Worm (Caenorhabditis elegans) whole organism, late embryonic: ENCODE results near the gene R10E4.9.

Experiments used
- C08G9.2 ChIP-seq: sonication (generic microtip); optimal IDR thresholded peaks from 2 replicates; lab custom pipeline; 2016; ENCODE audit warnings: mild to moderate bottlenecking, missing genetic modification characterization, moderate library complexity, missing compliant biosample characterization
- C38D4.7 ChIP-seq: fragments of 200-800 bp; sonication (Bioruptor generic); optimal IDR thresholded peaks from 2 replicates; lab custom pipeline; 2018; ENCODE audit warnings: mild to moderate bottlenecking, missing genetic modification characterization, moderate library complexity, missing compliant biosample characterization
- F13H6.1 ChIP-seq: sonication (generic microtip); optimal IDR thresholded peaks from 2 replicates; lab custom pipeline; 2016; ENCODE audit warnings: missing genetic modification characterization, missing compliant biosample characterization
- K02D7.2 ChIP-seq: sonication (generic microtip); optimal IDR thresholded peaks from 2 replicates; lab custom pipeline; 2017; ENCODE audit warnings: mild to moderate bottlenecking, missing genetic modification characterization, missing compliant biosample characterization
- Y22D7AL.16 ChIP-seq: sonication (generic microtip); optimal IDR thresholded peaks from 2 replicates; lab custom pipeline; 2016; ENCODE audit warnings: missing genetic modification characterization, missing compliant biosample characterization
- ahr-1 ChIP-seq: sonication (generic microtip); optimal IDR thresholded peaks from 2 replicates; lab custom pipeline; 2016; ENCODE audit warnings: missing genetic modification characterization, missing compliant biosample characterization
- ceh-14 ChIP-seq: sonication (generic microtip); optimal IDR thresholded peaks from 2 replicates; lab custom pipeline; 2016; ENCODE audit warnings: missing genotype, missing genetic modification characterization, missing compliant biosample characterization
- ceh-30 ChIP-seq: fragments of 150-350 bp; optimal IDR thresholded peaks from 2 replicates; lab custom pipeline; 2014; ENCODE audit warnings: missing biosample characterization, missing genetic modification characterization
- ceh-31 ChIP-seq: sonication (generic microtip); optimal IDR thresholded peaks from 2 replicates; lab custom pipeline; 2016; ENCODE audit warnings: missing genetic modification characterization, missing compliant biosample characterization
- ceh-45 ChIP-seq: fragments of 200-800 bp; sonication (Bioruptor generic); IDR thresholded peaks from 2 replicates; pipeline ENCODE4 v1.3.6; 2022; ENCODE audit warnings: missing genetic modification reagents, missing genetic modification characterization, missing compliant biosample characterization
- ceh-48 ChIP-seq: sonication (generic microtip); optimal IDR thresholded peaks from 2 replicates; lab custom pipeline; 2016; ENCODE audit warnings: missing genetic modification characterization, inconsistent platforms, missing compliant biosample characterization
- ceh-6 ChIP-seq: fragments of 200-800 bp; sonication (Bioruptor generic); optimal IDR thresholded peaks from 2 replicates; lab custom pipeline; 2018; ENCODE audit warnings: mild to moderate bottlenecking, missing genetic modification characterization, missing compliant biosample characterization
- che-1 ChIP-seq: sonication (generic microtip); optimal IDR thresholded peaks from 2 replicates; lab custom pipeline; 2016; ENCODE audit warnings: mild to moderate bottlenecking, missing genetic modification characterization, missing compliant biosample characterization
- dve-1 ChIP-seq: sonication (generic microtip); optimal IDR thresholded peaks from 2 replicates; lab custom pipeline; 2017; ENCODE audit warnings: antibody characterized with exemption, mild to moderate bottlenecking, missing genetic modification characterization, missing compliant biosample characterization
- elt-2 ChIP-seq: sonication (generic microtip); optimal IDR thresholded peaks from 2 replicates; lab custom pipeline; 2016; ENCODE audit warnings: missing genetic modification reagents, missing genetic modification characterization, missing compliant biosample characterization
- elt-4 ChIP-seq: sonication (generic microtip); optimal IDR thresholded peaks from 2 replicates; lab custom pipeline; 2016; ENCODE audit warnings: missing genetic modification characterization, missing compliant biosample characterization
- ets-4 ChIP-seq: sonication (generic microtip); optimal IDR thresholded peaks from 2 replicates; lab custom pipeline; 2016; ENCODE audit warnings: missing genetic modification characterization, missing compliant biosample characterization
- fkh-10 ChIP-seq: fragments of 150-350 bp; optimal IDR thresholded peaks from 2 replicates; lab custom pipeline; 2014; ENCODE audit warnings: missing biosample characterization, missing genetic modification reagents, missing genetic modification characterization
- fkh-6 ChIP-seq: sonication (generic microtip); optimal IDR thresholded peaks from 2 replicates; lab custom pipeline; 2016; ENCODE audit warnings: missing genetic modification characterization, missing compliant biosample characterization
- gmeb-2 ChIP-seq: sonication (generic microtip); optimal IDR thresholded peaks from 2 replicates; lab custom pipeline; 2016; ENCODE audit warnings: missing genetic modification characterization, inconsistent platforms, missing compliant biosample characterization
- hlh-13 ChIP-seq: fragments of 200-800 bp; sonication (Bioruptor generic); optimal IDR thresholded peaks from 2 replicates; lab custom pipeline; 2018; ENCODE audit warnings: mild to moderate bottlenecking, missing genetic modification characterization, missing compliant biosample characterization
- hlh-30 ChIP-seq: sonication (generic microtip); optimal IDR thresholded peaks from 2 replicates; lab custom pipeline; 2017; ENCODE audit warnings: antibody characterized with exemption, missing genetic modification characterization, missing compliant biosample characterization; ENCODE audit not compliant: insufficient read depth
- hlh-6 ChIP-seq: sonication (generic microtip); optimal IDR thresholded peaks from 2 replicates; lab custom pipeline; 2016; ENCODE audit warnings: missing genotype, missing genetic modification characterization, missing compliant biosample characterization
- hlh-8 ChIP-seq: sonication (generic microtip); optimal IDR thresholded peaks from 2 replicates; lab custom pipeline; 2016; ENCODE audit warnings: missing genotype, missing genetic modification characterization, missing compliant biosample characterization
- lin-11 ChIP-seq: fragments of 200-800 bp; sonication (Bioruptor generic); optimal IDR thresholded peaks from 2 replicates; lab custom pipeline; 2018; ENCODE audit warnings: mild to moderate bottlenecking, missing genetic modification characterization, missing compliant biosample characterization
- nfya-1 ChIP-seq: sonication (generic microtip); optimal IDR thresholded peaks from 2 replicates; lab custom pipeline; 2017; ENCODE audit warnings: missing genetic modification characterization, mild to moderate bottlenecking, missing compliant biosample characterization, antibody characterized with exemption, moderate library complexity
- odd-2 ChIP-seq: sonication (generic microtip); optimal IDR thresholded peaks from 2 replicates; lab custom pipeline; 2017; ENCODE audit warnings: antibody characterized with exemption, mild to moderate bottlenecking, missing genetic modification characterization, missing compliant biosample characterization
- pat-9 ChIP-seq: fragments of 200-800 bp; sonication (Bioruptor generic); optimal IDR thresholded peaks from 2 replicates; lab custom pipeline; 2018; ENCODE audit warnings: mild to moderate bottlenecking, missing genetic modification characterization, moderate library complexity, missing compliant biosample characterization
- pha-2 ChIP-seq: sonication (generic microtip); optimal IDR thresholded peaks from 2 replicates; lab custom pipeline; 2017; ENCODE audit warnings: mild to moderate bottlenecking, missing genetic modification characterization, missing compliant biosample characterization
- pqm-1 ChIP-seq: sonication (generic microtip); optimal IDR thresholded peaks from 2 replicates; lab custom pipeline; 2016; ENCODE audit warnings: missing genetic modification characterization, missing compliant biosample characterization
- pros-1 ChIP-seq: fragments of 150-350 bp; optimal IDR thresholded peaks from 2 replicates; lab custom pipeline; 2014; ENCODE audit warnings: missing biosample characterization, missing genetic modification reagents, missing genetic modification characterization
- ref-2 ChIP-seq: sonication (generic microtip); optimal IDR thresholded peaks from 2 replicates; lab custom pipeline; 2016; ENCODE audit warnings: missing genetic modification characterization, missing compliant biosample characterization
- sdc-2 ChIP-seq: sonication (generic microtip); optimal IDR thresholded peaks from 2 replicates; lab custom pipeline; 2016; ENCODE audit warnings: missing genotype, missing genetic modification characterization, missing compliant biosample characterization
- sox-2 ChIP-seq: fragments of 200-800 bp; sonication (Bioruptor generic); IDR thresholded peaks from 2 replicates; pipeline ENCODE4 v1.3.6; 2022; ENCODE audit warnings: missing genetic modification reagents, missing genetic modification characterization, missing compliant biosample characterization
- ttx-3 ChIP-seq: sonication (generic microtip); optimal IDR thresholded peaks from 2 replicates; lab custom pipeline; 2016; ENCODE audit warnings: missing genetic modification reagents, missing genetic modification characterization, missing compliant biosample characterization
- unc-3 ChIP-seq, 2 experiments: fragments of 200-800 bp in 1 of 2; sonication (Bioruptor generic) in 1 of 2; sonication (generic microtip) in 1 of 2; conservative IDR thresholded peaks in 1 of 2; optimal IDR thresholded peaks in 1 of 2; 2 replicates each; pipeline versions ENCODE4 v1.3.6 to Lab custom; 2016 to 2022; ENCODE audit warnings: missing compliant biosample characterization in 2 of 2, missing genetic modification characterization in 2 of 2, missing genetic modification reagents in 1 of 2
- unc-42 ChIP-seq: sonication (generic microtip); optimal IDR thresholded peaks from 2 replicates; lab custom pipeline; 2016; ENCODE audit warnings: missing genotype, missing genetic modification characterization, missing compliant biosample characterization
- unc-55 ChIP-seq: sonication (generic microtip); optimal IDR thresholded peaks from 2 replicates; lab custom pipeline; 2017; ENCODE audit warnings: missing biosample characterization, missing genetic modification reagents, missing genetic modification characterization
- unc-86 ChIP-seq: sonication (generic microtip); optimal IDR thresholded peaks from 2 replicates; lab custom pipeline; 2016; ENCODE audit warnings: missing genetic modification characterization, missing compliant biosample characterization
- zip-5 ChIP-seq: sonication (generic microtip); optimal IDR thresholded peaks from 2 replicates; lab custom pipeline; 2016; ENCODE audit warnings: missing genetic modification characterization, missing compliant biosample characterization
- ztf-16 ChIP-seq: sonication (generic microtip); optimal IDR thresholded peaks from 2 replicates; lab custom pipeline; 2017; ENCODE audit warnings: missing genetic modification characterization, missing compliant biosample characterization

R10E4.9 gene

DNA sequence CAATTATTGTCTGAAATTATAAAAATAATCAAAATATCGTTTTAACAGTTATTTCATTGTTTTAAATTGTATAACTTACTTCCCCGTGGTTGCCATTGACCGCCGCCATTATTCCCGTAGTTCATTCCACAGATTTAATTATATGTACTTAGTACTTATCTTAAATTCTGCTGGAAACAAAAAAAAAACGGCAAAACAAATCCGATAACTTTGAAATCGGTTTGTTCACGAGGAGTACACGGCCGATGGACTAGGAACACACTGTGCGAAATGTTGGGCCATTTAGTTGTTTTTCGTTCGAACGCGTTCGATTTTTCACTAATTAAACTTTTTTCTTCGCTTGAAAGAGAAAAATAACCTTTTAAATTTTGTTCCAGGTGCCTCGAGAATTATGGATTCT is 40.9 kb upstream of the R10E4.9 start, which contains the start of the genes B0285.3 and lcmt-1 (continued):
- TF ChIP-seq lin-11 (tag; lab: Kevin White, UChicago) (no peak), ref-2 (tag; lab: Kevin White, UChicago) (peak; percentile 35), elt-4 (no peak), ttx-3 (tag; lab: Kevin White, UChicago) (no peak), fkh-10 (no peak), pat-9 (tag; lab: Kevin White, UChicago) (no peak), C38D4.7 (GFP tag; lab: Kevin White, UChicago) (no peak), pqm-1 (tag; lab: Kevin White, UChicago) (no peak), pros-1 (tag; lab: Kevin White, UChicago) (no peak), unc-86 (tag; lab: Kevin White, UChicago) (no peak), hlh-6 (no peak), ceh-48 (tag; lab: Kevin White, UChicago) (no peak), pha-2 (tag; lab: Kevin White, UChicago) (no peak), Y22D7AL.16 (no peak), K02D7.2 (tag; lab: Kevin White, UChicago) (no peak), ceh-14 (tag; lab: Kevin White, UChicago) (no peak), ceh-45 (GFP tag; lab: Robert Waterston, UW) (no peak), hlh-8 (tag; lab: Kevin White, UChicago) (peak; percentile 19), zip-5 (tag; lab: Kevin White, UChicago) (peak; percentile 44), dve-1 (no peak), gmeb-2 (tag; lab: Kevin White, UChicago) (no peak), unc-3 (GFP tag; conservative IDR thresholded peaks at IDR 0.05; lab: Robert Waterston, UW) (no peak), unc-3 (tag; optimal IDR thresholded peaks at IDR 0.05; lab: Kevin White, UChicago) (no peak), ceh-6 (GFP tag; lab: Kevin White, UChicago) (no peak), fkh-6 (tag; lab: Kevin White, UChicago) (no peak), ztf-16 (tag; lab: Kevin White, UChicago) (no peak), hlh-13 (no peak), elt-2 (peak; percentile 19), sdc-2 (no peak), ceh-30 (tag; lab: Kevin White, UChicago) (no peak), odd-2 (tag; lab: Kevin White, UChicago) (no peak), che-1 (tag; lab: Kevin White, UChicago) (no peak), nfya-1 (tag; lab: Kevin White, UChicago) (no peak)

DNA sequence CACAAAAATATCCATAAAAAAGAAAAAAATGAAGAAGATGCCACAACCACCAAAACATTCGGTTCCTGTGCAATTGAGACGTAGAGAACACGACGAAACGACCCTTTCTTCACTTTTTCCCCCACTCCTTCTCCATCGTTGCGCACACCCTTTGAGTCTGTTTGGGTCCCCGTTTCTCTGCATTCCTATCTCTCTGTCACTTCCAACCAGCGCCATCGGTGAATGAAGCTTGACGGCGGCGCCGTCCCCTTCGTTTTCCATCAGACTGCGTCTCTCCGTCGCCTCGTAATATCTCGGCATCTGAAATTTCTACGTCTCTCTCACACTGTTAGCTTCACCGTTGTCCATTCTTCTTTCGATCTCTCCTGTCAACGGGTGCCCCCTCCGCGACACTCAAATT is 33.4 kb upstream of the R10E4.9 start:
- TF ChIP-seq ceh-31 (tag; lab: Kevin White, UChicago): peak; percentile 51
- peak; percentile 26 for TF ChIP-seq nfya-1 (tag; lab: Kevin White, UChicago)
- TF ChIP-seq hlh-30 (tag; lab: Kevin White, UChicago): no peak
- peak; percentile 10 for TF ChIP-seq F13H6.1
- peak; percentile 19 for TF ChIP-seq C08G9.2 (tag; lab: Kevin White, UChicago)
- no peak for TF ChIP-seq ets-4 (tag; lab: Kevin White, UChicago)
- TF ChIP-seq ceh-14 (tag; lab: Kevin White, UChicago): peak; percentile 13
- TF ChIP-seq unc-42 (tag; lab: Kevin White, UChicago): peak; percentile 14
- TF ChIP-seq pros-1 (tag; lab: Kevin White, UChicago): no peak
- TF ChIP-seq C38D4.7 (GFP tag; lab: Kevin White, UChicago): no peak
- TF ChIP-seq fkh-6 (tag; lab: Kevin White, UChicago): no peak
- peak; percentile 41 for TF ChIP-seq unc-55 (GFP tag; lab: Kevin White, UChicago)
- TF ChIP-seq ahr-1: no peak
- TF ChIP-seq ceh-6 (GFP tag; lab: Kevin White, UChicago): no peak
- TF ChIP-seq pha-2 (tag; lab: Kevin White, UChicago): no peak
- TF ChIP-seq hlh-8 (tag; lab: Kevin White, UChicago): no peak
- TF ChIP-seq ceh-48 (tag; lab: Kevin White, UChicago): no peak
- no peak for TF ChIP-seq sox-2 (GFP tag; lab: Robert Waterston, UW)
- no peak for TF ChIP-seq che-1 (tag; lab: Kevin White, UChicago)
